Worm (Caenorhabditis elegans) whole organism, L1 larva: Measurements from ENCODE around the gene K09C8.7.

ENCODE experiments used
- C04F5.9 ChIP-seq: sonication (generic microtip); optimal IDR thresholded peaks from 2 replicates; lab custom pipeline; 2016; ENCODE audit warnings: missing genetic modification characterization, missing compliant biosample characterization
- F16B12.6 ChIP-seq: fragments of 150-350 bp; optimal IDR thresholded peaks from 2 replicates; lab custom pipeline; 2014; ENCODE audit warnings: missing biosample characterization, missing genetic modification characterization
- ama-1 ChIP-seq: fragments of 150-350 bp; optimal IDR thresholded peaks from 2 replicates; lab custom pipeline; 2014
- ceh-8 ChIP-seq: fragments of 200-800 bp; sonication (Bioruptor generic); optimal IDR thresholded peaks from 2 replicates; lab custom pipeline; 2018; ENCODE audit warnings: mild to moderate bottlenecking, missing genetic modification characterization, moderate library complexity, missing compliant biosample characterization
- ceh-88 ChIP-seq: fragments of 200-800 bp; sonication (Bioruptor generic); IDR thresholded peaks from 2 replicates; pipeline ENCODE4 v1.3.6; 2022; ENCODE audit warnings: missing genetic modification characterization, missing compliant biosample characterization
- dpl-1 ChIP-seq, 3 experiments: fragments of 150-350 bp in 2 of 3; sonication (generic microtip) in 1 of 3; optimal IDR thresholded peaks; 2 replicates each; lab custom pipeline; 2014 to 2017; ENCODE audit warnings: missing biosample characterization in 3 of 3, missing genetic modification characterization in 3 of 3, missing genetic modification reagents in 3 of 3
- efl-1 ChIP-seq, 4 experiments: fragments of 150-350 bp; optimal IDR thresholded peaks in 3 of 4; peaks in 1 of 4; 1 replicate in 1 of 4; 2 replicates in 3 of 4; lab custom pipeline; 2014; ENCODE audit warnings: missing biosample characterization in 2 of 4, missing genetic modification characterization in 2 of 4, missing genetic modification reagents in 2 of 4
- efl-3 ChIP-seq: fragments of 200-800 bp; sonication (Bioruptor generic); optimal IDR thresholded peaks from 2 replicates; lab custom pipeline; 2018; ENCODE audit warnings: mild to moderate bottlenecking, missing genetic modification characterization, missing compliant biosample characterization
- ets-5 ChIP-seq: fragments of 200-800 bp; sonication (Bioruptor generic); IDR thresholded peaks from 2 replicates; pipeline ENCODE4 v1.3.6; 2022; ENCODE audit warnings: missing genetic modification characterization, missing compliant biosample characterization
- hpl-2 ChIP-seq: fragments of 150-350 bp; optimal IDR thresholded peaks from 2 replicates; lab custom pipeline; 2014; ENCODE audit warnings: missing biosample characterization, missing genetic modification reagents, missing genetic modification characterization
- irx-1 ChIP-seq: sonication (generic microtip); optimal IDR thresholded peaks from 2 replicates; lab custom pipeline; 2016; ENCODE audit warnings: missing genetic modification characterization, missing compliant biosample characterization
- lin-13 ChIP-seq: fragments of 150-350 bp; optimal IDR thresholded peaks from 2 replicates; lab custom pipeline; 2014; ENCODE audit warnings: missing biosample characterization, missing genetic modification reagents, missing genetic modification characterization
- lsy-2 ChIP-seq, 2 experiments: fragments of 150-350 bp; optimal IDR thresholded peaks; 2 replicates each; lab custom pipeline; 2014; ENCODE audit warnings: missing biosample characterization in 2 of 2, missing genetic modification characterization in 2 of 2
- mab-9 ChIP-seq: fragments of 200-800 bp; sonication (Bioruptor generic); IDR thresholded peaks from 2 replicates; pipeline ENCODE4 v1.3.6; 2022; ENCODE audit warnings: missing genetic modification reagents, missing genetic modification characterization, missing compliant biosample characterization
- mdl-1 ChIP-seq, 2 experiments: fragments of 150-350 bp; optimal IDR thresholded peaks; 2 replicates each; lab custom pipeline; 2014 to 2017; ENCODE audit warnings: missing biosample characterization in 2 of 2, missing genetic modification characterization in 2 of 2, inconsistent platforms in 1 of 2
- mep-1 ChIP-seq: fragments of 150-350 bp; optimal IDR thresholded peaks from 2 replicates; lab custom pipeline; 2014; ENCODE audit warnings: missing biosample characterization, missing genetic modification characterization
- nhr-20 ChIP-seq: sonication (generic microtip); optimal IDR thresholded peaks from 2 replicates; lab custom pipeline; 2016; ENCODE audit warnings: mild to moderate bottlenecking, missing genetic modification characterization, missing compliant biosample characterization
- nhr-28 ChIP-seq: fragments of 150-350 bp; optimal IDR thresholded peaks from 2 replicates; lab custom pipeline; 2014; ENCODE audit warnings: missing biosample characterization, missing genetic modification characterization
- nhr-47 ChIP-seq: sonication (generic microtip); optimal IDR thresholded peaks from 2 replicates; lab custom pipeline; 2016; ENCODE audit warnings: mild to moderate bottlenecking, missing genetic modification characterization, moderate library complexity, missing compliant biosample characterization
- nhr-84 ChIP-seq: sonication (generic microtip); optimal IDR thresholded peaks from 2 replicates; lab custom pipeline; 2017; ENCODE audit warnings: missing biosample characterization, missing genetic modification characterization
- nhr-90 ChIP-seq: sonication (generic microtip); optimal IDR thresholded peaks from 2 replicates; lab custom pipeline; 2016; ENCODE audit warnings: mild to moderate bottlenecking, missing genetic modification characterization, missing compliant biosample characterization; ENCODE audit not compliant: poor library complexity
- pag-3 ChIP-seq: sonication (generic microtip); optimal IDR thresholded peaks from 2 replicates; lab custom pipeline; 2017; ENCODE audit warnings: missing genetic modification characterization, mild to moderate bottlenecking, missing compliant biosample characterization, antibody characterized with exemption, borderline replicate concordance; ENCODE audit not compliant: insufficient read depth
- skn-1 ChIP-seq: fragments of 150-350 bp; optimal IDR thresholded peaks from 2 replicates; lab custom pipeline; 2014; ENCODE audit warnings: missing biosample characterization, missing genetic modification characterization
- sox-4 ChIP-seq: sonication (generic microtip); optimal IDR thresholded peaks from 2 replicates; lab custom pipeline; 2016; ENCODE audit warnings: missing genetic modification characterization, missing compliant biosample characterization
- swsn-7 ChIP-seq: sonication (generic microtip); optimal IDR thresholded peaks from 2 replicates; lab custom pipeline; 2016; ENCODE audit warnings: missing genetic modification characterization, missing compliant biosample characterization
- unc-62 ChIP-seq: fragments of 150-350 bp; optimal IDR thresholded peaks from 2 replicates; lab custom pipeline; 2014; ENCODE audit warnings: missing biosample characterization, missing genetic modification reagents, missing genetic modification characterization
- unc-86 ChIP-seq: sonication (generic microtip); optimal IDR thresholded peaks from 2 replicates; lab custom pipeline; 2016; ENCODE audit warnings: missing genetic modification characterization, missing compliant biosample characterization
- unc-98 ChIP-seq: fragments of 200-800 bp; sonication (Bioruptor generic); IDR thresholded peaks from 2 replicates; pipeline ENCODE4 v1.3.6; 2022; ENCODE audit warnings: missing genetic modification characterization, missing compliant biosample characterization
- zip-4 ChIP-seq: fragments of 200-800 bp; sonication (Bioruptor generic); optimal IDR thresholded peaks from 2 replicates; lab custom pipeline; 2018; ENCODE audit warnings: mild to moderate bottlenecking, missing genetic modification characterization, moderate library complexity, missing compliant biosample characterization
- ztf-11 ChIP-seq, 2 experiments: sonication (generic microtip); optimal IDR thresholded peaks; 2 replicates each; lab custom pipeline; 2016 to 2017; ENCODE audit warnings: missing genetic modification characterization in 2 of 2, missing biosample characterization in 1 of 2, missing compliant biosample characterization in 1 of 2

The K09C8.7 gene

DNA sequence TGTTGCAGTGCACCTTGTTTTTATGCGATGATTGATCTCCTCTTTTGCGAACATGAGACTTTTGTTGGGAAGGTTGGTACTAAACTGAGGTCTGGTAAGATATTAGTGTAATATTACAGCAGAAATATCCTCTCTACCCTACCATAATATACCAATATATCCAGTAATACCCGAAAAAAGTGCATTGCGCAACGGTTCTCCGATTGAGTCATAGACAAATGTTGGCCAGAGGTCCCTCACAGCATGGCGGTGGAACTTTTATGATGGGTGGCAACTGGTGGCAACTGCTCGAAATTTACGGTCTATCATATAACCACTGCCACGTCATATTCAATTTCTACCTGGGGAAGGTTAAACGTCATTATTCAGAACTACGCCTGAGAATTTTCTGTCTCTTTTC is 38.1 kb upstream of the K09C8.7 start:
- TF ChIP-seq efl-1 (optimal IDR thresholded peaks at IDR 0.05; lab: Kevin White, UChicago) (no peak), efl-1 (GFP tag; optimal IDR thresholded peaks at IDR 0.05 in 1 of 2; lab: Kevin White, UChicago) (peak in 1 of 2 experiments; percentile 6), mep-1 (tag; lab: Kevin White, UChicago) (no peak)

DNA sequence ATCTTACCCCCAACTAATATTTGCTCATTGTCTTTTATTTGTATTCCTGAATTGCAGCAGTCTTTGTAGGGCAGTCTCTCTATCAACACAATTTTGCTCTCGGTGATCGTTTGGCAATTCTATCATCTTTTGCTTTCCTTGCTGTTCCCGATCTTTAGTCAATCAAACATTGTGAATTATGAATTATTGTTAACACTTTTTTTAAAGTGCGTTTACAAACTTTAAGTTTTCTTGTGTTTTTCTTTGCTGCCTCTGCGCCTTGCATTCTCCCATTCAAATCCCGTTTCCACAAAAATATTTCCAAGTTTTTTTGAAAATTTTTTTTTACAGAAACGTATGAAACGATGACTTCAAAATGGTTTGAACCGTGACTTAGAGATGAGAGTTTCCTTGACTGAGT is 30.9 kb upstream of the K09C8.7 start, which contains the start of gene ver-4:
Gene ver-4 (plus strand): TSS at position 301 of the 400 bp plus-strand sequence.
- TF ChIP-seq pag-3 (tag; lab: Kevin White, UChicago) (no peak), F16B12.6 (tag; lab: Kevin White, UChicago) (no peak), unc-62 (GFP tag; lab: Kevin White, UChicago) (no peak), hpl-2 (GFP tag; lab: Kevin White, UChicago) (no peak), mdl-1 (tag; optimal IDR thresholded peaks at IDR 0.05; lab: Kevin White, UChicago) (no peak), zip-4 (no peak), swsn-7 (tag; lab: Kevin White, UChicago) (no peak), unc-98 (GFP tag; lab: Robert Waterston, UW) (no peak), nhr-84 (tag; lab: Kevin White, UChicago) (no peak), skn-1 (no peak), ceh-8 (no peak), C04F5.9 (tag; lab: Kevin White, UChicago) (no peak), ama-1 (no peak), efl-3 (GFP tag; lab: Kevin White, UChicago) (no peak), dpl-1 (GFP tag; optimal IDR thresholded peaks at IDR 0.05; lab: Kevin White, UChicago) (no peak), sox-4 (no peak), ets-5 (GFP tag; lab: Robert Waterston, UW) (no peak), ceh-88 (GFP tag; lab: Robert Waterston, UW) (no peak)

DNA sequence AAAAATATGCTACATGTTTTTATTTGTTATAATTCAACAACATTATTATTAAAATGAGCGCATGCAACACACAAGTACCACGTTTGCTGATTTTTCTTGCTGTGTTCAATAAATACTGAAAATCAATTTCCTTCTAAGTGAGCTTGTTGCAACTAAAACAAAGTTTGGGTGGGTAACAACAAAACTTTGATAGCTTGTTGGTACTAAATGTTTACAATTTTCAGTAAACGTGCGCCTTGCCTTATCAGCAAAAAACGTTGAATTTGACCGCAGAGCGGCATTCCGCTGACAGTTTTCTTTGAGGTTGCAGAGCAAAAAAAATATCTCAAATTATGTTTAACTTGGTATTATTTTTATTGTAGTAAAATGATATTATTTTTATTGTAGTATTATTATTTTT is 30.2 kb upstream of the K09C8.7 start:
- no peak for TF ChIP-seq zip-4
- no peak for TF ChIP-seq nhr-20
- no peak for TF ChIP-seq unc-62 (GFP tag; lab: Kevin White, UChicago)
- no peak for TF ChIP-seq nhr-90
- TF ChIP-seq mab-9 (GFP tag; lab: Robert Waterston, UW) = no peak
- no peak for TF ChIP-seq mep-1 (tag; lab: Kevin White, UChicago)
- TF ChIP-seq hpl-2 (GFP tag; lab: Kevin White, UChicago) = no peak
- no peak for TF ChIP-seq swsn-7 (tag; lab: Kevin White, UChicago)
- TF ChIP-seq, all 84 proteins: peak for 0

DNA sequence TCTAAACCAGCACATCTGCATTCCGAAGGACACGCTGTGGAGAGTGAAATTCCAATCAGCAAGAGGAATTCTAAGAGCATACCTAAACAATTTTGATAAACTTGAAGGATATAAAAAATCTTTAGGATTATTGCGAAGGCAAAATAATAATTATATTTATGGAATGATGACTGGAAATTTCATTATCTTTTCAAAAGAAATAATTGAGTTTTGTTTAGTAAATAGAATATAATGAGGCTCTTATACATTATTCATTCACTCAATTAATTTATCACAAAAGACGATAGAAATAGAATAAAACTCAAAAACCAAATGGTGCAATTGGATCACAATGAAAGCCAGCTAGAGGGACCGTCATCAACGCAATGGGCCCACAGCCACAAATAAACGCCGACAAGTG is 28.0 kb upstream of the K09C8.7 start, which contains the start of gene pxn-2:
Gene pxn-2 (minus strand): TSS at position 101 of the 400 bp plus-strand sequence.
- TF ChIP-seq unc-86 (tag; lab: Kevin White, UChicago) (no peak), nhr-47 (tag; lab: Kevin White, UChicago) (no peak), efl-1 (optimal IDR thresholded peaks at IDR 0.05; lab: Kevin White, UChicago) (no peak), efl-1 (GFP tag; optimal IDR thresholded peaks at IDR 0.05 in 1 of 2; lab: Kevin White, UChicago) (no peak), irx-1 (tag; lab: Kevin White, UChicago) (no peak), ets-5 (GFP tag; lab: Robert Waterston, UW) (no peak)

DNA sequence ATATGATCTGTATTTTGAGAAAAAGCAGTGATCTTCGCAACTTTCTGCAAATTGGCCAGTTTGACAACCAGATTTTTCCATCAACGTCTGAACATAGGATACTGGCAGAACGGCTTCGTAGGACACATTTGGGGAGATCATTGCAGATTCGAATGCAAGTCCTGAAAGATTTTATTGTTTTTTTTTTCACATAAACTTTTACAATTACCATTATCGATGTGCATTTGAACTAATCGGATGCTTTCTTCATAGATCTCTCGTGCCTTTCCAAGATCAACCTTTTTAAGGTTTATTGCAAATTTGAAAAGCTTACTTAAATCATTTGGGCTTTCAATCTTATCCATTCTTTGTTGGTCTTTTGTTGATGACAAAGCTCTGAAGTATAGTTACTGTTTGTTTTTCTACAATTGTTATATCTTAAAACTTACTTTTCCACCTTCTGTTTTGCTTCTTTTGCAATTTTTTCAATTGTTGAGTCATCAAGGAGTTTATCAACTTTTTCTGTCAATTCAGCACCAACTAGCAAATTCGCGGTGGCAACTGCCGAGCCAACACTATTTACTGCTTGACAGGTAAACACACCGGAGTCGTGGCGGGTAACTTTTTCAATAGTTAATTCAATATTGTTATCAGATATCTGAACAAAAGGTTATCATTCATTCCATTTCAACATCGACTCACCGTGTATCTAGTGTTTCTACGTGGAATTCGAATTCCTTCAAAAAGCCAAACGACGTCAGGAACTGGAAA is 25.4 kb upstream of the K09C8.7 start:
- TF ChIP-seq ztf-11 (tag; optimal IDR thresholded peaks at IDR 0.05; lab: Kevin White, UChicago) (no peak), nhr-28 (tag; lab: Kevin White, UChicago) (no peak), efl-1 (optimal IDR thresholded peaks at IDR 0.05; lab: Kevin White, UChicago) (no peak), efl-1 (GFP tag; optimal IDR thresholded peaks at IDR 0.05 in 1 of 2; lab: Kevin White, UChicago) (peak in 1 of 2 experiments; percentile 91), lin-13 (GFP tag; lab: Kevin White, UChicago) (no peak), lsy-2 (tag; optimal IDR thresholded peaks at IDR 0.05; lab: Kevin White, UChicago) (no peak)
